Fruit fly (Drosophila melanogaster) whole organism, embryonic: ENCODE measurements around the gene Wdr59.

Experiments
- Adf1 ChIP-seq: fragments of 200-800 bp; sonication (Bioruptor generic); IDR thresholded peaks from 2 replicates; pipeline ENCODE4 v1.3.6; 2022; ENCODE audit warnings: missing biosample characterization, missing genetic modification characterization
- BEAF-32 ChIP-seq: fragments of 200-800 bp; sonication (Bioruptor generic); optimal IDR thresholded peaks from 3 replicates; lab custom pipeline; 2017; ENCODE audit warnings: missing biosample characterization, missing genetic modification characterization, mild to moderate bottlenecking, moderate library complexity, missing genetic modification reagents
- BtbVII ChIP-seq: fragments of 200-800 bp; sonication (Bioruptor generic); optimal IDR thresholded peaks from 3 replicates; lab custom pipeline; 2017; ENCODE audit warnings: missing biosample characterization, mild to moderate bottlenecking, missing genetic modification characterization
- CG12769 ChIP-seq: fragments of 200-800 bp; sonication (Bioruptor generic); optimal IDR thresholded peaks from 2 replicates; lab custom pipeline; 2019; ENCODE audit warnings: missing biosample characterization, mild to moderate bottlenecking, missing genetic modification characterization, moderate library complexity
- CG14441 ChIP-seq: fragments of 200-800 bp; sonication (Bioruptor generic); IDR thresholded peaks from 2 replicates; pipeline ENCODE4 v1.3.6; 2022; ENCODE audit warnings: missing biosample characterization, missing genetic modification characterization
- CG15011 ChIP-seq: fragments of 200-800 bp; sonication (Bioruptor generic); optimal IDR thresholded peaks from 3 replicates; lab custom pipeline; 2018; ENCODE audit warnings: missing biosample characterization, mild to moderate bottlenecking, missing genetic modification characterization
- CG15269 ChIP-seq: fragments of 200-800 bp; sonication (Bioruptor generic); optimal IDR thresholded peaks from 2 replicates; lab custom pipeline; 2018; ENCODE audit warnings: missing biosample characterization, mild to moderate bottlenecking, missing genetic modification characterization, moderate library complexity
- CG16779 ChIP-seq: fragments of 200-800 bp; sonication (Bioruptor generic); IDR thresholded peaks from 2 replicates; pipeline ENCODE4 v1.3.6; 2022; ENCODE audit warnings: missing biosample characterization, missing genetic modification characterization
- CG18011 ChIP-seq: fragments of 200-800 bp; sonication (Bioruptor generic); optimal IDR thresholded peaks from 2 replicates; lab custom pipeline; 2017; ENCODE audit warnings: missing biosample characterization, missing genetic modification characterization, mild to moderate bottlenecking, moderate library complexity, missing genotype
- CG2889 ChIP-seq: fragments of 200-800 bp; sonication (Bioruptor generic); IDR thresholded peaks from 3 replicates; pipeline ENCODE4 v1.3.6; 2022; ENCODE audit warnings: missing biosample characterization, missing genetic modification characterization
- CG31365 ChIP-seq: fragments of 200-800 bp; sonication (Bioruptor generic); optimal IDR thresholded peaks from 2 replicates; lab custom pipeline; 2018; ENCODE audit warnings: missing biosample characterization, mild to moderate bottlenecking, missing genetic modification characterization
- CG7357 ChIP-seq: fragments of 200-800 bp; sonication (Bioruptor generic); IDR thresholded peaks from 3 replicates; pipeline ENCODE4 v1.3.6; 2022; ENCODE audit warnings: missing biosample characterization, missing genetic modification characterization
- CG7963 ChIP-seq: fragments of 200-800 bp; sonication (Bioruptor generic); IDR thresholded peaks from 3 replicates; pipeline ENCODE4 v1.3.6; 2022; ENCODE audit warnings: missing biosample characterization, missing genetic modification characterization; ENCODE audit not compliant: partially characterized antibody
- CG9215 ChIP-seq: fragments of 200-800 bp; sonication (Bioruptor generic); IDR thresholded peaks from 2 replicates; pipeline ENCODE4 v1.3.6; 2022; ENCODE audit warnings: missing biosample characterization, missing genetic modification characterization
- CG9932 ChIP-seq: fragments of 200-800 bp; sonication (Bioruptor generic); IDR thresholded peaks from 2 replicates; pipeline ENCODE4 v1.3.6; 2022; ENCODE audit warnings: missing biosample characterization, missing genetic modification characterization
- CTCF ChIP-seq: fragments of 200-800 bp; sonication (Bioruptor generic); optimal IDR thresholded peaks from 2 replicates; lab custom pipeline; 2017; ENCODE audit warnings: missing biosample characterization, mild to moderate bottlenecking, missing genetic modification characterization, moderate library complexity
- CoRest ChIP-seq: fragments of 200-800 bp; sonication (Bioruptor generic); optimal IDR thresholded peaks from 3 replicates; lab custom pipeline; 2018; ENCODE audit warnings: missing biosample characterization, mild to moderate bottlenecking, missing genetic modification characterization, moderate library complexity
- Dip2 ChIP-seq: fragments of 200-800 bp; sonication (Bioruptor generic); IDR thresholded peaks from 2 replicates; pipeline ENCODE4 v1.3.6; 2022; ENCODE audit warnings: missing biosample characterization, missing genetic modification characterization
- Doc3 ChIP-seq: fragments of 200-800 bp; sonication (Bioruptor generic); IDR thresholded peaks from 3 replicates; pipeline ENCODE4 v1.3.6; 2022; ENCODE audit warnings: missing biosample characterization, missing genetic modification characterization; ENCODE audit not compliant: partially characterized antibody
- Dp ChIP-seq: fragments of 200-800 bp; sonication (Bioruptor generic); optimal IDR thresholded peaks from 2 replicates; lab custom pipeline; 2018; ENCODE audit warnings: missing biosample characterization, mild to moderate bottlenecking, missing genetic modification characterization, moderate library complexity
- Dref ChIP-seq: fragments of 200-800 bp; sonication (Bioruptor generic); IDR thresholded peaks from 2 replicates; pipeline ENCODE4 v1.3.6; 2022; ENCODE audit warnings: missing biosample characterization, missing genetic modification characterization
- H15 ChIP-seq: fragments of 200-800 bp; sonication (Bioruptor generic); IDR thresholded peaks from 3 replicates; pipeline ENCODE4 v1.3.6; 2022; ENCODE audit warnings: missing biosample characterization, missing genetic modification characterization
- H2.0 ChIP-seq: fragments of 200-800 bp; sonication (Bioruptor generic); IDR thresholded peaks from 2 replicates; pipeline ENCODE4 v1.3.6; 2022; ENCODE audit warnings: missing biosample characterization, missing genetic modification characterization
- Hand ChIP-seq: fragments of 200-800 bp; sonication (Bioruptor generic); optimal IDR thresholded peaks from 2 replicates; lab custom pipeline; 2017; ENCODE audit warnings: mild to moderate bottlenecking, missing biosample characterization, missing genetic modification reagents, missing genetic modification characterization
- Hey ChIP-seq: fragments of 200-800 bp; sonication (Bioruptor generic); optimal IDR thresholded peaks from 3 replicates; lab custom pipeline; 2018; ENCODE audit warnings: missing biosample characterization, mild to moderate bottlenecking, missing genetic modification characterization
- Hr78 ChIP-seq, 2 experiments: fragments of 200-800 bp in 1 of 2; fragments of >200 bp in 1 of 2; sonication (Bioruptor generic) in 1 of 2; optimal IDR thresholded peaks; 2 replicates each; lab custom pipeline; 2017 to 2019; ENCODE audit warnings: missing biosample characterization in 2 of 2, missing genetic modification characterization in 2 of 2, mild to moderate bottlenecking in 1 of 2, moderate library complexity in 1 of 2
- Scr ChIP-seq: fragments of 200-800 bp; sonication (Bioruptor generic); IDR thresholded peaks from 2 replicates; pipeline ENCODE4 v1.3.6; 2022; ENCODE audit warnings: missing biosample characterization, missing genetic modification characterization; ENCODE audit not compliant: partially characterized antibody
- Sry-δ ChIP-seq: fragments of 200-800 bp; sonication (Bioruptor generic); optimal IDR thresholded peaks from 2 replicates; lab custom pipeline; 2016; ENCODE audit warnings: missing biosample characterization, missing genetic modification characterization
- Usf ChIP-seq: fragments of 200-800 bp; sonication (Bioruptor generic); optimal IDR thresholded peaks from 2 replicates; lab custom pipeline; 2017; ENCODE audit warnings: missing genotype, missing biosample characterization, missing genetic modification characterization
- amos ChIP-seq: fragments of 200-800 bp; sonication (Bioruptor generic); IDR thresholded peaks from 2 replicates; pipeline ENCODE4 v1.3.6; 2022; ENCODE audit warnings: missing biosample characterization, missing genetic modification characterization; ENCODE audit not compliant: partially characterized antibody
- bbx ChIP-seq: fragments of 200-800 bp; sonication (Bioruptor generic); IDR thresholded peaks from 2 replicates; pipeline ENCODE4 v1.3.6; 2022; ENCODE audit warnings: missing biosample characterization, missing genetic modification characterization; ENCODE audit not compliant: partially characterized antibody
- ci ChIP-seq: fragments of 200-800 bp; sonication (Bioruptor generic); IDR thresholded peaks from 3 replicates; pipeline ENCODE4 v1.3.6; 2022; ENCODE audit warnings: missing biosample characterization, missing genetic modification characterization
- crp ChIP-seq, 2 experiments: fragments of 200-800 bp; sonication (Bioruptor generic); optimal IDR thresholded peaks; 2 replicates in 1 of 2; 3 replicates in 1 of 2; lab custom pipeline; 2017; ENCODE audit warnings: missing biosample characterization in 2 of 2, missing genetic modification characterization in 2 of 2, mild to moderate bottlenecking in 1 of 2, moderate library complexity in 1 of 2
- danr ChIP-seq: fragments of 200-800 bp; sonication (Bioruptor generic); IDR thresholded peaks from 2 replicates; pipeline ENCODE4 v1.3.6; 2022; ENCODE audit warnings: missing biosample characterization, missing genetic modification characterization
- ems ChIP-seq: fragments of 200-800 bp; sonication (Bioruptor generic); optimal IDR thresholded peaks from 3 replicates; lab custom pipeline; 2016; ENCODE audit warnings: missing biosample characterization, missing genetic modification characterization
- esg ChIP-seq: fragments of 200-800 bp; sonication (Bioruptor generic); conservative IDR thresholded peaks from 2 replicates; pipeline ENCODE4 v1.3.6; 2022; ENCODE audit warnings: missing biosample characterization, missing genetic modification characterization
- fd102C ChIP-seq: fragments of 200-800 bp; sonication (Bioruptor generic); optimal IDR thresholded peaks from 2 replicates; lab custom pipeline; 2018; ENCODE audit warnings: missing biosample characterization, mild to moderate bottlenecking, missing genetic modification characterization, moderate library complexity
- fd96Cb ChIP-seq: fragments of 200-800 bp; sonication (Bioruptor generic); optimal IDR thresholded peaks from 2 replicates; lab custom pipeline; 2018; ENCODE audit warnings: missing biosample characterization, mild to moderate bottlenecking, missing genetic modification characterization, moderate library complexity
- gem ChIP-seq: fragments of 200-800 bp; sonication (Bioruptor generic); optimal IDR thresholded peaks from 2 replicates; lab custom pipeline; 2019; ENCODE audit warnings: missing biosample characterization, mild to moderate bottlenecking, missing genetic modification characterization, moderate library complexity
- pzg ChIP-seq: fragments of 200-800 bp; sonication (Bioruptor generic); optimal IDR thresholded peaks from 3 replicates; lab custom pipeline; 2018; ENCODE audit warnings: missing biosample characterization, mild to moderate bottlenecking, missing genetic modification characterization, moderate library complexity
- sd ChIP-seq: fragments of 200-800 bp; sonication (Bioruptor generic); optimal IDR thresholded peaks from 3 replicates; lab custom pipeline; 2018; ENCODE audit warnings: missing biosample characterization, mild to moderate bottlenecking, missing genetic modification characterization, moderate library complexity
- slp2 ChIP-seq: fragments of 200-800 bp; sonication (Bioruptor generic); optimal IDR thresholded peaks from 2 replicates; lab custom pipeline; 2016; ENCODE audit warnings: missing biosample characterization, missing genetic modification characterization
- sna ChIP-seq: fragments of 200-800 bp; sonication (Bioruptor generic); IDR thresholded peaks from 2 replicates; pipeline ENCODE4 v1.3.6; 2022; ENCODE audit warnings: missing biosample characterization, missing genetic modification characterization; ENCODE audit not compliant: partially characterized antibody
- so ChIP-seq: fragments of 200-800 bp; sonication (Bioruptor generic); IDR thresholded peaks from 3 replicates; pipeline ENCODE4 v1.3.6; 2022; ENCODE audit warnings: missing biosample characterization, missing genetic modification characterization
- trem ChIP-seq: fragments of 200-800 bp; optimal IDR thresholded peaks from 3 replicates; lab custom pipeline; 2019; ENCODE audit warnings: missing biosample characterization, mild to moderate bottlenecking, missing genetic modification characterization, moderate library complexity
- zen2 ChIP-seq: fragments of 200-800 bp; sonication (Bioruptor generic); IDR thresholded peaks from 3 replicates; pipeline ENCODE4 v1.3.6; 2022; ENCODE audit warnings: missing biosample characterization, missing genetic modification characterization; ENCODE audit not compliant: partially characterized antibody

The Wdr59 gene

dm6 chr2L:11113011-11113528 lies 21.8 kb downstream of the Wdr59 start, which contains the start of gene Idua (continued):
- peak; percentile 60; the same call in 1 of the 3 replicates for TF ChIP-seq CG7357 (GFP tag; lab: Robert Waterston, UW)
- TF ChIP-seq CG15269 = no peak
- TF ChIP-seq CG9932 (GFP tag; lab: Robert Waterston, UW) = peak; percentile 47
- peak; percentile 71 for TF ChIP-seq fd96Cb (tag; lab: Kevin White, UChicago)
- TF ChIP-seq esg (GFP tag; lab: Robert Waterston, UW) = peak; percentile 56
- no peak for TF ChIP-seq Dip2 (GFP tag; lab: Robert Waterston, UW)
- peak; percentile 36 for TF ChIP-seq trem (tag; lab: Kevin White, UChicago)
- TF ChIP-seq Hey (tag; lab: Kevin White, UChicago) = peak; percentile 65
- TF ChIP-seq Dp (GFP tag; lab: Kevin White, UChicago) = no peak
- no peak for TF ChIP-seq sd

DNA sequence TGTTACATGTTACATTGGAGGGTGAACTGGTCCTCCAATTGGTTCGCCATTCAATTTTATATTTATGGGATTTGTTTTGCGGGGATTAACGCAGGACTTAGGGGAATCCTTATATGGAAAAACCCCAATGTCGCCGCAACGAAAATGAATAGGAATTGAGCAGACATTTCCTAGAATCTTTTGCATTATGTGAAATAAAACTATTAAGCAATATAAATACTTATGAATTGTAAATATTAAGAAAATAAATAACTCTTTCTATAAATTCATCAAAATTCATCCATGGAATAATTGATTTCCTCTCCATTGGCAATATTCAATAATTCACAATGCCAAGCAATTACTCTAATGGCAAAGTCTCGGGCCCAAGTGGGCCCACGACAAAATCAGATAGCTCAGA lies 22.5 kb downstream of the Wdr59 start, which contains the start of gene Gr32a:
TSS of gene Gr32a (plus strand) at position 301 of the 400 bp plus-strand sequence.
- TF ChIP-seq Sry-δ (no peak), so (no peak), ems (GFP tag; lab: Kevin White, UChicago) (no peak), Hand (GFP tag; lab: Kevin White, UChicago) (no peak), Hr78 (GFP tag; optimal IDR thresholded peaks at IDR 0.05; lab: Kevin White, UChicago) (no peak), crp (GFP tag; optimal IDR thresholded peaks at IDR 0.05; lab: Kevin White, UChicago) (no peak), CoRest (tag; lab: Kevin White, UChicago) (no peak), ci (no peak), CG2889 (GFP tag; lab: Robert Waterston, UW) (no peak), fd102C (GFP tag; lab: Kevin White, UChicago) (no peak), Adf1 (GFP tag; lab: Robert Waterston, UW) (no peak), CG12769 (tag; lab: Kevin White, UChicago) (no peak), Dref (GFP tag; lab: Robert Waterston, UW) (no peak)

DNA sequence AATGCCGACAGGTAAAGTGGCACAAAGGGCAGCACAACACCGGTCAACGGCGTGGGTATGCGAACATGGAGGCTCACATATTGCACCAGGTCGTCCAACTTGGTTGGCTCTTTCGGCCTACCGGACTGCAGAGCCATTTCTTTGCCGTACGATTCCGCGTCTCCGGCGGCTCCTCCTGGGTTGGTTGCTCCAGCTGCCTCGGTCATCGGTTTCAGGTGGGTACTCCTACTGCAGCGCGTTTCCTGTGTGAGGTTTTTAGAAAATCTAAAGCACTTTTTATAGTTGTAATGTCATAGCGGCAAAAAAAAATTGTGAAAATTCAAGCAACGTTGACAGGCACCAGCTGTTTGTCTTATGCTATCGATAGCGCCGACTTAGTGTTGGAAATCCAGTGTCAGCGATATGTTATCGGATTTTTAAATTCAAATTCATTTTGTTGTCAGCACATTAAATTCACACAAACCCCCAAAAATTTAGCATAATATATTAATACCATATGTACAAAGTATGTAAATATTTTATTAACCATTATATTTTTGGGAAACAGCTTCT lies 28.8 kb downstream of the Wdr59 start, which contains the start of gene CG6230:
TSS of gene CG6230 (minus strand) at position 354 of the 552 bp plus-strand sequence.
- no peak for TF ChIP-seq gem
- peak; percentile 24 for TF ChIP-seq trem (tag; lab: Kevin White, UChicago)
- TF ChIP-seq H15 (GFP tag; lab: Robert Waterston, UW) = no peak
- no peak for TF ChIP-seq CG31365 (tag; lab: Kevin White, UChicago)
- TF ChIP-seq slp2 = no peak
- peak; percentile 73 for TF ChIP-seq bbx
- no peak for TF ChIP-seq CG9215
- TF ChIP-seq BEAF-32 (GFP tag; lab: Kevin White, UChicago) = peak; percentile 70
- TF ChIP-seq Scr (GFP tag; lab: Robert Waterston, UW) = peak; percentile 70
- no peak for TF ChIP-seq CTCF (GFP tag; lab: Kevin White, UChicago)
- TF ChIP-seq sna = peak; percentile 60
- no peak for TF ChIP-seq CG16779
- no peak for TF ChIP-seq Usf (GFP tag; lab: Kevin White, UChicago)
- TF ChIP-seq Dp (GFP tag; lab: Kevin White, UChicago) = peak; percentile 84
- no peak for TF ChIP-seq CG18011 (GFP tag; lab: Kevin White, UChicago)
- no peak for TF ChIP-seq CG15011 (GFP tag; lab: Kevin White, UChicago)
- peak; percentile 72; the same call in 2 of the 3 replicates for TF ChIP-seq zen2 (GFP tag; lab: Robert Waterston, UW)
- TF ChIP-seq Doc3 (GFP tag; lab: Robert Waterston, UW) = peak; percentile 51; the same call in 1 of the 3 replicates
- peak; percentile 11; the same call in 1 of the 3 replicates for TF ChIP-seq CG7963
- TF ChIP-seq CG14441 = no peak
- TF ChIP-seq H2.0 (GFP tag; lab: Robert Waterston, UW) = no peak
- TF ChIP-seq amos = peak; percentile 71
- TF ChIP-seq ci = peak; percentile 30; the same call in 1 of the 3 replicates
- TF ChIP-seq pzg (GFP tag; lab: Kevin White, UChicago) = peak; percentile 54
- TF ChIP-seq BtbVII = no peak
- no peak for TF ChIP-seq danr (GFP tag; lab: Robert Waterston, UW)
